Worm (Caenorhabditis elegans): ENCODE data around the gene C17H12.10.
"Not testable (repeated sequence)": the region's sequence is repeated elsewhere in the genome, so short reads cannot be mapped to it uniquely, and the experiment has no call there.

The C17H12.10 gene

ce11 chrIV:6802132-6802531, 4.5 kb upstream of the C17H12.10 start, which contains the start of the genes cest-4 and C17H12.11:
TSS of gene cest-4 (minus strand) at chrIV:6802337.
TSS of gene C17H12.11 (plus strand) at chrIV:6802387.
- no peak for TF ChIP-seq unc-62 (GFP tag; optimal IDR thresholded peaks at IDR 0.05)

DNA sequence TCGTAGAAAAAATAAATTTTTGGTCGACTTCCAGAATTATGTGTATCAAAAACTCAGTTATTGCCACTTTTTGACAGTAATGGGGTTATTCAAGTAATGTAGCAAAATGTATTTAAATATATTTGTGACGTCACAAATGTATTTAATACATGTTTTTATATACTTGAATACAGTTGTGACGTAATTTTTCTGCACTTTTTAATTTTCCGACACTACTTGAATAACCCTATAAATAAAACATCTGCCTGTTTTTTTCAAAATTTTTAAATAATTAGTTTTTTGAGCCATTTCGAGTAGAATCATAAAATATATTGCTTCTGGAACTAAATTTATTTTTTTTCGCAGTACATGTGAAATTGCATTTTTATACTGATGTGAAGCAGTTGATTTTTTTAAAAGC, 3.3 kb upstream of the C17H12.10 start:
- TF ChIP-seq unc-62 (GFP tag; optimal IDR thresholded peaks at IDR 0.05), result no peak

- no peak for TF ChIP-seq unc-62 (GFP tag; optimal IDR thresholded peaks at IDR 0.05)
These were observed 2.7 kb upstream of the C17H12.10 start for ce11 chrIV:6803805-6804344.

DNA sequence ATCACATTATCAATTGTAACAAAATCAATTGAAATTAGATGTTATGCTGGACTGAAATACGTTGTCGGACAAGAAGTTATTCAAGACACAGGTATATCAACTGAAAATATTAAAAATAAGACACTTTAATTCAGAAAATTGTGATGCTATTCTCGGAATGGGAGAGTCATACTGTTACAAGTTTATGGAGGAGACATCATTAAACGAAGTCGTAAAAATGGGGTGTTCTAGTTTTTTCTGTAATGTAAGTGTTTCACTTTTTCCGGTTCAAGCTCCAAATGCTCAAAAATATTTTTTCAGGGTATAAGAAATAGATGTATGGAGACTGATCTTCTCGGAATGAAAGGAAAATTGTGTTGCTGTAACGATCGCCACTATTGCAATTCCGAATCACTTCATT, 1.8 kb upstream of the C17H12.10 start, which contains the start of gene C17H12.37:
C17H12.37 (plus strand) TSS at position 301 of the 400 bp plus-strand sequence.
- no peak for TF ChIP-seq unc-62 (GFP tag; optimal IDR thresholded peaks at IDR 0.05)

DNA sequence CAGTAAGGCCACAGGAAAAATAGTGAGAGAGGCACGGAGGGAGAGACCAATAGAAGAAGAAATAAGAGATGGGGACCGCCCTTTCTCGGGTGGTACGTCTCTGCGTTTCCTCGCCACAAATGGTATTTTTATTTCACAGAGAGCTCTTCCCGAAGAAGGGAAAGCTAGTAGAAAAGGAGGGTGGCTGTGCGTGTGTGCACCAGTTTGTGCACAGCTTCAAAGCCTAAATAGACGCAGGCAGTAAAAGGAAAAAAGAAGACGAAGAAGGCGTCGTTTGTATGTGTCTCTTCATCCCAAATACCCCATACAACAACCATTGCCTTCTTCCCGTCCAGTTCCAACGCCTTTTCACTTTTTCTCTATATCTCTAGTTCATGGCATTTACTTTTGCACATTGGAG, 3.2 kb downstream of the C17H12.10 start:
- TF ChIP-seq unc-62 (GFP tag; optimal IDR thresholded peaks at IDR 0.05), result no peak

ce11 chrIV:6811808-6812207, 5.2 kb downstream of the C17H12.10 start, which contains the start of gene ceh-48:
TSS of gene ceh-48 (plus strand) at chrIV:6812108.
- no peak for TF ChIP-seq unc-62 (GFP tag; optimal IDR thresholded peaks at IDR 0.05)

- TF ChIP-seq unc-62 (GFP tag; optimal IDR thresholded peaks at IDR 0.05), result no peak
These were observed 11.0 kb downstream of the C17H12.10 start, which contains the start of gene C17H12.5 for ce11 chrIV:6817554-6817953. TSS of gene C17H12.5 (minus strand) at chrIV:6817654.

DNA sequence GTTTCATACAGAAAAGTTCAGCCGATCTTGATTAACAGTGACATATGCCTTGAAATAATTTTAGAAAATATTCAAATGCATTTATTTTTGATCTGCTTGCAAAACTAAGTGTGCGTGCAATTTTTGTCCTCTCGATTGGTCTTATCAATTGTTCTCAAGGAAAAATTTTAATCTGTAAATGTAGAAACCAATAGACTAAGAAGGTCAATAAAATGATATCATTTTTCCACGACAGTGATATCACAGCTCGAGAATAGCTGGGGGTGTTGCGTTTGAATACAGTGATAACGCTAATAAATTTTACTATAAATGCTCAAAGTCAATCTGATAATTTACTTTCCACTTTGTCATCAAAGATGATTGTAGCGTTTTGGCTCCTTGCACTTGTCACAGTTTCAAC, 11.8 kb downstream of the C17H12.10 start, which contains the start of gene C17H12.8:
C17H12.8 (plus strand) TSS at position 335 of the 400 bp plus-strand sequence.
- no peak for TF ChIP-seq unc-62 (GFP tag; optimal IDR thresholded peaks at IDR 0.05)

DNA sequence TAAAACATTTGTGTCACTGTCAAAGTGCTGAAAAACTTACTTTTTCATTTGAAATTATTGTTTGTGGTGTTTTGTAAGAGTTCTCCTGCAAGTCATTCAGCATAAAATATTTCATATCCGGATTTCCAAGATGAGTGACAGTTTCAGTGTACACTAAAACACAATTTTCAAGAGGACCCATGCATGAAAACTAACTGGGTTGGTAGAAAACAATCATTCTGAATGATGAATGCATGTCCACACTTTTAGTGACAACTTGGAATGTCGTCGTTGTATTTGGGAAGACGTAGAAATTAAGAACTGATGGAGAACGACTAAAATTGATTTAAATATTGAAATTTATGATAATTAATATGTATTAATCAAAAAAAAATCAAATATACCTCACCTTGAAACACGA, 15.1 kb downstream of the C17H12.10 start:
- TF ChIP-seq unc-62 (GFP tag; optimal IDR thresholded peaks at IDR 0.05), result no peak

DNA sequence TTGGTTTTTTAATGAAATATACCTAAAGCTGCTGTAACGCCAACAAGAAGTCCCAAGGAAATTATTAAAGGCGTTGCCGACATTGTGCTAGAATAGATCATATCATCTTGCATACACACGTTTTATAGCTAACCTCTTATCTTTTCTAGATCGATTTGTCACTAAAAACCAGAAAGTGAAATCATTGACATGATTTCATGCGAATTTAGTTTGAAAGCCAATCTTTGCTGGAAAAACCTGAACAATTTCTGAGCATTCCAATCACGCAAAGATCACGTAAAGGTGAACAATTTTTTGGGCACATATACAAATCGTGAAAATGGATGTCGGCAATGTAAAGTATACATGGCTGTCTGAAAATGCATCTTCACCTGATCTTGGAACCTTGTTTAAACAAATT, 15.8 kb downstream of the C17H12.10 start, which contains the start of gene C17H12.6:
C17H12.6 (minus strand) TSS at position 101 of the 400 bp plus-strand sequence.
- no peak for TF ChIP-seq unc-62 (GFP tag; optimal IDR thresholded peaks at IDR 0.05)

DNA sequence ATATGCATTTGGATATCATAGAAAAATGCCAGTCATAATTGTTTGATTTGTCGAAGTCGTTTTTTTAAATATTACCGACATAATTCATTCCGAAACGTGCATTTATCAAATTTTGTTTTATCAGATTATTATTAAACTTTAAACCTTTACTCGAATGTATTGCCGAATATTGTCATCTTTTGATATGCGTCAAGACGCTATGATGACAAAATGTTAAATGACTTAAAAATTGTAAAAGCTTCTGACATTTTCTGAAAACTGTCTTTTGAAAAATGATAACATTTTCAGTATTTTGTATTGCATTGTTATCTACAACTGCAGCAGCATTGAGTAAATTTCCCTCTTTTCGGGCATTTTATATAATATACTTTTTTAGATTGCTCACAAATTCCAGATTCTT, 18.0 kb downstream of the C17H12.10 start, which contains the start of gene H20E11.3:
H20E11.3 (plus strand) TSS at position 195 of the 400 bp plus-strand sequence.
- TF ChIP-seq unc-62 (GFP tag; optimal IDR thresholded peaks at IDR 0.05), result no peak

ce11 chrIV:6827477-6827876, 20.9 kb downstream of the C17H12.10 start, which contains the start of gene H20E11.2:
TSS of gene H20E11.2 (plus strand) at chrIV:6827777.
- not testable (repeated sequence) for TF ChIP-seq unc-62 (GFP tag; optimal IDR thresholded peaks at IDR 0.05)

DNA sequence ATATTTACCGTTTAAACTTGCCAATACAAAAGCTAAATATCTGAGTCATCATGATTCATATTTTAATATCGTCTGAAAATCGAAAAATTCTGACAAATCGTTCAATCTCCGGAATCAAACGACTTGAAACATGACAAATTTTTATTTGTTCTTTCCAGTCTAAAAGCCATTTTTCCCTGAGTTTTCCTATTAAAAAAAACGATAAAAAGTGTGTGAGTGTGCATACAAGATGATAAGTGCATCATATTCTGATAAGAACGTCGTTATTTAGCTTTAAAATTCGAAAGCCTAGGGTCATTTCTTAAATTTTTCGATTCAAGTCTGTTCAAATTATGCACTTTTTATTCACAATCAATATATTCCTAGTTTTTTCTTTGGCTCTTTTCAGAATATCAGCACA, 23.3 kb downstream of the C17H12.10 start, which contains the start of gene H20E11.1:
H20E11.1 (plus strand) TSS at position 244 of the 400 bp plus-strand sequence.
- TF ChIP-seq unc-62 (GFP tag; optimal IDR thresholded peaks at IDR 0.05), result no peak

- TF ChIP-seq unc-62 (GFP tag; optimal IDR thresholded peaks at IDR 0.05), result no peak
These were observed 25.6 kb downstream of the C17H12.10 start for ce11 chrIV:6832194-6832593.

DNA sequence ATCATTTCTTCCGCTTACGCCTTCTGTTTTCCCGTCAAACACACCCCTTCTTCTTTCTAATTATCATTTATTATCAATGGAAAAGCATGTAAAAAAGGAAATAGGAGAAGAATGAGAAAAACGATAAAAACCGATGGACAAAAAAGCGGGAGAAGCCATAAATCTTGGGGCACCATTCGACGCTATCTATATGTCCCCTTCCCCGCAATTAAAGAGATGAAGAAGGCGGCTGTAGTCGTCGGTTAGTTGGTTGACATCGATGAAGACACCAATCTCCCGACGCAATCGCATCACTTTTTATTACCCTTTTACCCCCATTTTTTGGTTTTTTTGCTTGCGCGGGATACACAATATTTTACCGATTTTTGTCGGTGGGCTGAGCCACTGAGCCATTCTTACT, 27.0 kb downstream of the C17H12.10 start:
- TF ChIP-seq unc-62 (GFP tag; optimal IDR thresholded peaks at IDR 0.05), result no peak

DNA sequence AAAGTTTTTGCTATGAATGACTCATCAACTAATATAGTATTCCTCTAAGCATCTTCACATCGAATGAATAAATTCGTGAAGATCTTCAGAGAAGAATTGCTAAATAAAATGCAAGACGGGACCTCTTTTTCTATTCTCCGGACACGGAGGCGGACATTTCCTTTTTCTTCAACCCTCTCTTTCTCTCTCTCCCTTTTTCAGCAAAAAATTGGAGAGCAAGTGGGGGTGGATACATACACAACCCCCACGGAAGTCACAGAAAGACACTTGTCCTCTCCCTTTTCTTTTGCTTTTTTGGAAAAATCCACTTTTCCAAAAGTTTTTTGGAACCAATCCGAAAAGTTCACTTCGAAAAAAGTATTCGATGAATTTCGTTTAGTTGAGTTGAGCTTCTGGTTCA, 28.1 kb downstream of the C17H12.10 start:
- TF ChIP-seq unc-62 (GFP tag; optimal IDR thresholded peaks at IDR 0.05), result no peak

DNA sequence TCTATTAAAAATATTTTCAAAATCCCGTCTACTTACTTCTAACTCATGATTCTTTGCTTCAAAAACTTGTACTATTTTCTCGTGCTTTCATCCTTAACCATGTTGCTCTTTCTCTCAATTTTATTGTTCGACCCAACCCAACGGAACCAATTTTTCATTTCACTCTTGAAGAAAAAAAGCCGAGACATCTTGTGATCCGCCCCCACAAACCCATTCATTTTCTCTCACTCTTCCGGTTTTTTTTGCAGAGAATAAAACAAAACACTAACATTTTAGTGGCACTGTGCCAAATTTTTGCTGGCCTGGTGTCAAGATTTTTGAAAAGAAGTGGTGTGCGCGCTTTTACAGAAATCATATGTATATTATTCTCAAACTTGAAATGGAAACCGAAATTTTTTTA, 30.2 kb downstream of the C17H12.10 start:
- TF ChIP-seq unc-62 (GFP tag; optimal IDR thresholded peaks at IDR 0.05), result no peak

Data from whole organism, dauer.